Worm (Caenorhabditis elegans): ENCODE measurements around the gene trp-2.

- TF ChIP-seq unc-55 (GFP tag; optimal IDR thresholded peaks at IDR 0.05) (no peak), egl-27 (tag; optimal IDR thresholded peaks at IDR 0.05) (no peak), ceh-82 (tag; optimal IDR thresholded peaks at IDR 0.05) (no peak), lin-39 (tag; optimal IDR thresholded peaks at IDR 0.05) (no peak), mbf-1 (tag; optimal IDR thresholded peaks at IDR 0.05) (no peak), gmeb-1 (tag; optimal IDR thresholded peaks at IDR 0.05) (no peak), zag-1 (tag; optimal IDR thresholded peaks at IDR 0.05) (no peak), lin-13 (GFP tag; optimal IDR thresholded peaks at IDR 0.05) (no peak), nhr-6 (tag; optimal IDR thresholded peaks at IDR 0.05) (no peak), skn-1 (tag; optimal IDR thresholded peaks at IDR 0.05) (no peak), Y55F3AM.14 (GFP tag; optimal IDR thresholded peaks at IDR 0.05) (no peak)
Observed at ce11 chrIII:966259-966658, 25.4 kb upstream of the trp-2 start.
